Fruit fly (Drosophila melanogaster) whole organism, pupa: Measurements from ENCODE around the gene Rbp1.
A peak's percentile ranks its signal among the peaks of the same experiment; 100 is the strongest.

Experiments
- CG10348 ChIP-seq: fragments of 200-800 bp; sonication (Bioruptor generic); IDR thresholded peaks from 2 replicates; pipeline ENCODE4 v1.3.6; 2022; ENCODE audit warnings: missing biosample characterization, missing genetic modification characterization
- CG12605 ChIP-seq: fragments of 200-800 bp; sonication (Bioruptor generic); IDR thresholded peaks from 2 replicates; pipeline ENCODE4 v1.3.6; 2022; ENCODE audit warnings: missing biosample characterization, missing genetic modification characterization
- CG13204 ChIP-seq: fragments of 200-800 bp; sonication (Bioruptor generic); optimal IDR thresholded peaks from 2 replicates; lab custom pipeline; 2018; ENCODE audit warnings: missing biosample characterization, mild to moderate bottlenecking, missing genetic modification characterization, moderate library complexity
- CG14655 ChIP-seq: fragments of 200-800 bp; sonication (Bioruptor generic); optimal IDR thresholded peaks from 3 replicates; lab custom pipeline; 2017; ENCODE audit warnings: mild to moderate bottlenecking, missing biosample characterization, missing genetic modification reagents, missing genetic modification characterization
- CG15710 ChIP-seq: fragments of 200-800 bp; sonication (Bioruptor generic); optimal IDR thresholded peaks from 2 replicates; lab custom pipeline; 2018; ENCODE audit warnings: missing biosample characterization, mild to moderate bottlenecking, missing genetic modification characterization, moderate library complexity
- CG17806 ChIP-seq: fragments of 200-800 bp; sonication (Bioruptor generic); optimal IDR thresholded peaks from 2 replicates; lab custom pipeline; 2018; ENCODE audit warnings: missing biosample characterization, mild to moderate bottlenecking, missing genetic modification characterization, moderate library complexity
- CG32121 ChIP-seq: fragments of 200-800 bp; sonication (Bioruptor generic); IDR thresholded peaks from 2 replicates; pipeline ENCODE4 v1.3.6; 2022; ENCODE audit warnings: missing biosample characterization, missing genetic modification characterization
- CG34367 ChIP-seq: fragments of 200-800 bp; sonication (Bioruptor generic); optimal IDR thresholded peaks from 2 replicates; lab custom pipeline; 2018; ENCODE audit warnings: missing biosample characterization, mild to moderate bottlenecking, missing genetic modification characterization
- CG4496 ChIP-seq: fragments of 200-800 bp; sonication (Bioruptor generic); IDR thresholded peaks from 3 replicates; pipeline ENCODE4 v1.3.6; 2022; ENCODE audit warnings: missing biosample characterization, missing genetic modification characterization
- CG8159 ChIP-seq: fragments of 200-800 bp; sonication (Bioruptor generic); optimal IDR thresholded peaks from 3 replicates; lab custom pipeline; 2018; ENCODE audit warnings: missing biosample characterization, mild to moderate bottlenecking, missing genetic modification characterization, moderate library complexity
- CG8301 ChIP-seq: fragments of 200-800 bp; sonication (Bioruptor generic); optimal IDR thresholded peaks from 2 replicates; lab custom pipeline; 2018; ENCODE audit warnings: missing biosample characterization, mild to moderate bottlenecking, missing genetic modification characterization
- CG9948 ChIP-seq: fragments of 200-800 bp; sonication (Bioruptor generic); optimal IDR thresholded peaks from 2 replicates; lab custom pipeline; 2018; ENCODE audit warnings: missing biosample characterization, mild to moderate bottlenecking, missing genetic modification characterization, moderate library complexity
- D1 ChIP-seq: fragments of 200-800 bp; sonication (Bioruptor generic); optimal IDR thresholded peaks from 2 replicates; lab custom pipeline; 2018; ENCODE audit warnings: missing biosample characterization, mild to moderate bottlenecking, missing genetic modification characterization, moderate library complexity
- EcR ChIP-seq: fragments of 200-800 bp; sonication (Bioruptor generic); optimal IDR thresholded peaks from 3 replicates; lab custom pipeline; 2019; ENCODE audit warnings: missing biosample characterization, missing genetic modification characterization, mild to moderate bottlenecking, moderate library complexity, missing genetic modification reagents
- Ets98B ChIP-seq: fragments of 200-800 bp; sonication (Bioruptor generic); IDR thresholded peaks from 2 replicates; pipeline ENCODE4 v1.3.6; 2022; ENCODE audit warnings: missing biosample characterization, missing genetic modification characterization
- Pif1A ChIP-seq: fragments of 200-800 bp; sonication (Bioruptor generic); optimal IDR thresholded peaks from 3 replicates; lab custom pipeline; 2016; ENCODE audit warnings: missing biosample characterization, missing genetic modification characterization
- Pif1B ChIP-seq: fragments of 200-800 bp; sonication (Bioruptor generic); optimal IDR thresholded peaks from 3 replicates; lab custom pipeline; 2016; ENCODE audit warnings: missing biosample characterization, missing genetic modification characterization
- Snoo ChIP-seq: fragments of 200-800 bp; sonication (Bioruptor generic); optimal IDR thresholded peaks from 3 replicates; lab custom pipeline; 2017; ENCODE audit warnings: missing biosample characterization, mild to moderate bottlenecking, missing genetic modification characterization, inconsistent platforms
- fd96Ca ChIP-seq: fragments of 200-800 bp; sonication (Bioruptor generic); IDR thresholded peaks from 3 replicates; pipeline ENCODE4 v1.3.6; 2022; ENCODE audit warnings: missing biosample characterization, missing genetic modification characterization
- gl ChIP-seq: fragments of 200-800 bp; sonication (Bioruptor generic); optimal IDR thresholded peaks from 2 replicates; lab custom pipeline; 2018; ENCODE audit warnings: missing biosample characterization, mild to moderate bottlenecking, missing genetic modification characterization
- rn ChIP-seq: fragments of 200-800 bp; sonication (Bioruptor generic); IDR thresholded peaks from 2 replicates; pipeline ENCODE4 v1.3.6; 2022; ENCODE audit warnings: missing biosample characterization, missing genetic modification characterization

Gene Rbp1

dm6 chr3R:10784058-10784499 lies at the start of gene Rbp1, which contains the start of gene mRpL37:
Gene Rbp1, plus strand, starts transcription at chr3R:10784383.
Gene mRpL37, minus strand, starts transcription at chr3R:10784092.
- TF ChIP-seq CG14655 (no peak), CG9948 (peak; percentile 55), Ets98B (GFP tag; lab: Robert Waterston, UW) (no peak), CG17806 (tag; lab: Kevin White, UChicago) (peak; percentile 59), Snoo (tag; lab: Kevin White, UChicago) (peak; percentile 46), Pif1B (GFP tag; lab: Kevin White, UChicago) (no peak), CG12605 (GFP tag; lab: Robert Waterston, UW) (no peak), CG8159 (tag; lab: Kevin White, UChicago) (peak; percentile 70), D1 (tag; lab: Kevin White, UChicago) (no peak), rn (GFP tag; lab: Robert Waterston, UW) (no peak), CG4496 (GFP tag; lab: Robert Waterston, UW) (peak; percentile 77), CG15710 (tag; lab: Kevin White, UChicago) (peak; percentile 73), Pif1A (GFP tag; lab: Kevin White, UChicago) (no peak), CG13204 (GFP tag; lab: Kevin White, UChicago) (no peak), EcR (GFP tag; lab: Kevin White, UChicago) (no peak), CG34367 (tag; lab: Kevin White, UChicago) (no peak), CG10348 (GFP tag; lab: Robert Waterston, UW) (no peak), gl (tag; lab: Kevin White, UChicago) (no peak), fd96Ca (GFP tag; lab: Robert Waterston, UW) (no peak)

dm6 chr3R:10735857-10736256 lies 48.3 kb upstream of the Rbp1 start, which contains the start of gene tomboy20:
Gene tomboy20, minus strand, starts transcription at chr3R:10735957.
- TF ChIP-seq CG12605 (GFP tag; lab: Robert Waterston, UW) (no peak), rn (GFP tag; lab: Robert Waterston, UW) (no peak), CG8159 (tag; lab: Kevin White, UChicago) (no peak), fd96Ca (GFP tag; lab: Robert Waterston, UW) (no peak), CG15710 (tag; lab: Kevin White, UChicago) (no peak), CG10348 (GFP tag; lab: Robert Waterston, UW) (no peak), Ets98B (GFP tag; lab: Robert Waterston, UW) (no peak), CG17806 (tag; lab: Kevin White, UChicago) (no peak), CG13204 (GFP tag; lab: Kevin White, UChicago) (no peak), Pif1B (GFP tag; lab: Kevin White, UChicago) (no peak), gl (tag; lab: Kevin White, UChicago) (no peak), CG14655 (no peak)
- TF ChIP-seq, all 21 proteins: peak for 0

dm6 chr3R:10747650-10748049 lies 36.5 kb upstream of the Rbp1 start:
- no peak for TF ChIP-seq CG9948
- 0 out of 3 replicates have a peak, but pooled peaks have one; percentile 19 for TF ChIP-seq fd96Ca (GFP tag; lab: Robert Waterston, UW)

dm6 chr3R:10751061-10751460 lies 33.1 kb upstream of the Rbp1 start, which contains the start of gene TkR86C:
Gene TkR86C, minus strand, starts transcription at chr3R:10751228.
- TF ChIP-seq EcR (GFP tag; lab: Kevin White, UChicago): no peak
- TF ChIP-seq CG8301 (tag; lab: Kevin White, UChicago): no peak
- TF ChIP-seq, all 21 proteins: peak for 0

- no peak for TF ChIP-seq Pif1B (GFP tag; lab: Kevin White, UChicago)
- no peak for TF ChIP-seq CG14655
- TF ChIP-seq Pif1A (GFP tag; lab: Kevin White, UChicago): no peak
- no peak for TF ChIP-seq CG15710 (tag; lab: Kevin White, UChicago)
- no peak for TF ChIP-seq EcR (GFP tag; lab: Kevin White, UChicago)
- TF ChIP-seq CG9948: no peak
- TF ChIP-seq fd96Ca (GFP tag; lab: Robert Waterston, UW): no peak
- no peak for TF ChIP-seq gl (tag; lab: Kevin White, UChicago)
- no peak for TF ChIP-seq CG34367 (tag; lab: Kevin White, UChicago)
Measured at dm6 chr3R:10755534-10755933, 28.6 kb upstream of the Rbp1 start, which contains the start of gene CG14691. Gene CG14691, minus strand, starts transcription at chr3R:10755634.

dm6 chr3R:10759348-10759847 lies 24.8 kb upstream of the Rbp1 start, which contains the start of gene CG31272:
Gene CG31272, minus strand, starts transcription at chr3R:10759398.
- TF ChIP-seq CG34367 (tag; lab: Kevin White, UChicago) (no peak), Pif1A (GFP tag; lab: Kevin White, UChicago) (no peak), CG10348 (GFP tag; lab: Robert Waterston, UW) (no peak), CG8301 (tag; lab: Kevin White, UChicago) (no peak), CG12605 (GFP tag; lab: Robert Waterston, UW) (no peak), EcR (GFP tag; lab: Kevin White, UChicago) (no peak), CG14655 (no peak), CG15710 (tag; lab: Kevin White, UChicago) (no peak), Ets98B (GFP tag; lab: Robert Waterston, UW) (no peak), CG32121 (GFP tag; lab: Robert Waterston, UW) (no peak), rn (GFP tag; lab: Robert Waterston, UW) (no peak), Snoo (tag; lab: Kevin White, UChicago) (no peak), Pif1B (GFP tag; lab: Kevin White, UChicago) (no peak), CG9948 (no peak), fd96Ca (GFP tag; lab: Robert Waterston, UW) (no peak), CG17806 (tag; lab: Kevin White, UChicago) (no peak), CG4496 (GFP tag; lab: Robert Waterston, UW) (no peak), gl (tag; lab: Kevin White, UChicago) (no peak), CG13204 (GFP tag; lab: Kevin White, UChicago) (no peak), D1 (tag; lab: Kevin White, UChicago) (no peak)
